Worm (Caenorhabditis elegans) whole organism, mixed stage, embryonic: Measurements from ENCODE around the gene scrm-3.

Experiments
- elt-1 ChIP-seq: sonication (generic microtip); optimal IDR thresholded peaks from 2 replicates; lab custom pipeline; 2017; ENCODE audit warnings: missing genetic modification characterization, mild to moderate bottlenecking, missing compliant biosample characterization, antibody characterized with exemption, moderate library complexity, borderline replicate concordance; ENCODE audit not compliant: insufficient read depth
- elt-3 ChIP-seq: fragments of 150-350 bp; optimal IDR thresholded peaks from 2 replicates; lab custom pipeline; 2014; ENCODE audit warnings: missing biosample characterization, missing genetic modification characterization
- nhr-12 ChIP-seq: fragments of 150-350 bp; optimal IDR thresholded peaks from 2 replicates; lab custom pipeline; 2014; ENCODE audit warnings: missing biosample characterization, missing genetic modification characterization
- nhr-28 ChIP-seq: fragments of 150-350 bp; optimal IDR thresholded peaks from 2 replicates; lab custom pipeline; 2014; ENCODE audit warnings: missing biosample characterization, missing genetic modification characterization
- snpc-4 ChIP-seq: fragments of 150-350 bp; optimal IDR thresholded peaks from 2 replicates; lab custom pipeline; 2014; ENCODE audit warnings: missing biosample characterization, missing genetic modification characterization
- unc-39 ChIP-seq: fragments of 150-350 bp; optimal IDR thresholded peaks from 2 replicates; lab custom pipeline; 2014; ENCODE audit warnings: missing biosample characterization, missing genetic modification characterization
- zip-8 ChIP-seq: fragments of 150-350 bp; optimal IDR thresholded peaks from 2 replicates; lab custom pipeline; 2014; ENCODE audit warnings: missing biosample characterization, missing genetic modification characterization

DNA sequence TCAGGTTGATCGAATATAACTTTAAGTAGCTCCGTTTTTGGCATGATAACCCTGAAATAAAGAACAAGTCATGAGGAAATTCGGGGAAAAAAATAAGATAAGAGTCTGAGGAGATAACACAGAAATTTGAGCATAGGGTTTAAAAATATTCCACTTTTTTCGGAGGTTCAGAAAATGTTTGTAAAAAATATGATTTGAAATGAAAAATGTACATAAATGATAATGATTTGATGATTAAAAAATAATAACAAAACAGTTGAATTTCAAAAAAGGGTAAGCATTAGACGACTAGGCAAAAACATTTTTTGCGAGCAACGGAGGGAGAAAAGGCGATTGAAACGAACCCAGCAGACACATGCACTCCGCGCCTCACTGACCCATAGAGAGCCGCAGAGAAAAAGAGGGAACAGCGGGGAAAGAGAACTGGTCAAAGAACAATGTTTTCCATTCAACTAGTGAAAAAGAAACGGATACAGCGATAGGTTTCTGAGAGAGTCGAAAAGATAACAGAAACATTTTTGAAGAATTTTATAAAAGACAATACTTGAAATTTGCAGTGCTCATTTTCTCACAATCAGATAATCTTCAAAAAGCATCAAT is 44.8 kb downstream of the scrm-3 start, which contains the start of gene arrd-18:
- TF ChIP-seq elt-3 (tag; lab: Kevin White, UChicago) = no peak
- no peak for TF ChIP-seq snpc-4 (tag; lab: Kevin White, UChicago)
- no peak for TF ChIP-seq nhr-28 (tag; lab: Kevin White, UChicago)
- no peak for TF ChIP-seq nhr-12 (tag; lab: Kevin White, UChicago)
- no peak for TF ChIP-seq zip-8 (tag; lab: Kevin White, UChicago)
- no peak for TF ChIP-seq unc-39
- no peak for TF ChIP-seq elt-1 (tag; lab: Kevin White, UChicago)
